Worm (Caenorhabditis elegans) whole organism, early embryonic: ENCODE measurements around the gene Y11D7A.8.

Experiments
- B0310.2 ChIP-seq: sonication (generic microtip); optimal IDR thresholded peaks from 2 replicates; lab custom pipeline; 2016; ENCODE audit warnings: mild to moderate bottlenecking, missing genetic modification characterization, missing compliant biosample characterization
- F13C5.2 ChIP-seq: sonication (generic microtip); optimal IDR thresholded peaks from 2 replicates; lab custom pipeline; 2017; ENCODE audit warnings: mild to moderate bottlenecking, missing genetic modification characterization, inconsistent platforms, missing compliant biosample characterization
- aly-1 ChIP-seq: sonication (generic microtip); optimal IDR thresholded peaks from 2 replicates; lab custom pipeline; 2016; ENCODE audit warnings: missing genetic modification characterization, missing compliant biosample characterization
- ama-1 ChIP-seq: fragments of 150-350 bp; optimal IDR thresholded peaks from 2 replicates; lab custom pipeline; 2014
- ceh-36 ChIP-seq: sonication (generic microtip); optimal IDR thresholded peaks from 2 replicates; lab custom pipeline; 2016; ENCODE audit warnings: missing genetic modification characterization, inconsistent platforms, missing compliant biosample characterization
- ets-7 ChIP-seq: sonication (generic microtip); optimal IDR thresholded peaks from 2 replicates; lab custom pipeline; 2016; ENCODE audit warnings: missing genotype, missing genetic modification characterization, missing compliant biosample characterization
- flt-1 ChIP-seq: fragments of 200-800 bp; sonication (Bioruptor generic); IDR thresholded peaks from 2 replicates; pipeline ENCODE4 v1.3.6; 2022; ENCODE audit warnings: missing genetic modification characterization, missing compliant biosample characterization
- hmbx-1 ChIP-seq: sonication (generic microtip); optimal IDR thresholded peaks from 2 replicates; lab custom pipeline; 2016; ENCODE audit warnings: mild to moderate bottlenecking, missing genetic modification characterization, missing compliant biosample characterization
- hmg-4 ChIP-seq: fragments of 200-800 bp; sonication (Bioruptor generic); optimal IDR thresholded peaks from 2 replicates; lab custom pipeline; 2018; ENCODE audit warnings: mild to moderate bottlenecking, missing genetic modification characterization, missing compliant biosample characterization
- hnd-1 ChIP-seq: sonication (generic microtip); optimal IDR thresholded peaks from 2 replicates; lab custom pipeline; 2016; ENCODE audit warnings: missing genetic modification characterization, missing compliant biosample characterization
- scrt-1 ChIP-seq: fragments of 200-800 bp; sonication (Bioruptor generic); IDR thresholded peaks from 2 replicates; pipeline ENCODE4 v1.3.6; 2022; ENCODE audit warnings: missing genetic modification characterization, missing compliant biosample characterization
- sea-1 ChIP-seq: fragments of 200-800 bp; sonication (Bioruptor generic); conservative IDR thresholded peaks from 2 replicates; pipeline ENCODE4 v1.3.6; 2022; ENCODE audit warnings: missing genetic modification characterization, missing compliant biosample characterization
- tbx-11 ChIP-seq: fragments of 200-800 bp; sonication (Bioruptor generic); IDR thresholded peaks from 2 replicates; pipeline ENCODE4 v1.3.6; 2022; ENCODE audit warnings: missing genetic modification characterization, missing compliant biosample characterization
- tra-4 ChIP-seq: sonication (generic microtip); optimal IDR thresholded peaks from 2 replicates; lab custom pipeline; 2017; ENCODE audit warnings: missing genetic modification characterization, missing compliant biosample characterization

ce11 chrIV:9261687-9262086, 10.5 kb downstream of the Y11D7A.8 start, which contains the start of gene col-120:
- TF ChIP-seq F13C5.2 (tag; lab: Kevin White, UChicago) (no peak), ama-1 (lab: Kevin White, UChicago) (no peak), hmbx-1 (tag; lab: Kevin White, UChicago) (no peak), aly-1 (tag; lab: Kevin White, UChicago) (no peak), hmg-4 (GFP tag; lab: Kevin White, UChicago) (no peak), hnd-1 (tag; lab: Kevin White, UChicago) (no peak), sea-1 (GFP tag; lab: Robert Waterston, UW) (no peak), flt-1 (no peak), B0310.2 (tag; lab: Kevin White, UChicago) (no peak), tbx-11 (GFP tag; lab: Robert Waterston, UW) (no peak), ceh-36 (no peak), ets-7 (tag; lab: Kevin White, UChicago) (no peak), tra-4 (tag; lab: Kevin White, UChicago) (no peak), scrt-1 (GFP tag; lab: Robert Waterston, UW) (no peak)
